ENCODE assay signal across 2 fruit fly cellular contexts in the genomic region with DNA sequence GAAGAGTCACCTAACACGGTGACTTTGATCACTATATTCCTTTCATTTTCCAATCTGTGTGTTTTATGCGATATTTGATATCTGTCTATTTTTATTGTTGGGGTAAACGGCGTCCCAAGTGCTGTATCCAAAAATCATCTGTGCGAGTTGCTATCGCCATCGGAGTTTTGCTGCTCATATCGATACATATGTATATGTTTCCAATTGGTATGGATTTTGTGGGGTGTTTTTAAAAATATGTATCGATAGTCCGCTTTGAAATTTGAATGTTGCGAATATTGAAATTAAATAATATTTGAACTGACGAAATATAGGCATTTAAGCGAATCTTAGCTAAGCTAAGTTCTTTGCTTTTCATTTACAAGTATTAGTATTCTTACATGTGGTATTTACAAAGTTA.
A peak's percentile ranks its signal among the peaks of the same experiment; 100 is the strongest.
TF ChIP-seq lines count a peak whose summit lies in the region.

A gene (minus strand): TSS at position 145 of the 400 bp plus-strand sequence.

- TF ChIP-seq CTCF in whole organism, embryonic (GFP tag; optimal IDR thresholded peaks at IDR 0.05; lab: Kevin White, UChicago): no peak

TF ChIP-seq in whole organism, embryonic, 481 proteins besides CTCF, POLR2A, EP300 and RAD21 (continues in another document):
- peak; percentile 73 for TF ChIP-seq hb (GFP tag; IDR thresholded peaks at IDR 0.05; lab: Robert Waterston, UW; ENCODE audit: partially characterized antibody)
- peak; percentile 68 for TF ChIP-seq Doc3 (GFP tag; IDR thresholded peaks at IDR 0.05; lab: Robert Waterston, UW; ENCODE audit: partially characterized antibody)
- TF ChIP-seq CG2129 (GFP tag; IDR thresholded peaks at IDR 0.05; lab: Robert Waterston, UW; ENCODE audit: partially characterized antibody): peak; percentile 54
- peak; percentile 61 for TF ChIP-seq inv (GFP tag; IDR thresholded peaks at IDR 0.05; lab: Robert Waterston, UW; ENCODE audit: partially characterized antibody)
- TF ChIP-seq MBD-R2 (GFP tag; IDR thresholded peaks at IDR 0.05; lab: Robert Waterston, UW): peak; percentile 31; the same call in 1 of the 2 replicates
- TF ChIP-seq zfh2 (GFP tag; optimal IDR thresholded peaks at IDR 0.05; lab: Kevin White, UChicago): no peak
- no peak for TF ChIP-seq CG9876 (GFP tag; optimal IDR thresholded peaks at IDR 0.05; lab: Kevin White, UChicago)
- peak; percentile 78 for TF ChIP-seq Dll (GFP tag; IDR thresholded peaks at IDR 0.05; lab: Robert Waterston, UW; ENCODE audit: partially characterized antibody)
- TF ChIP-seq tna (GFP tag; IDR thresholded peaks at IDR 0.05; lab: Robert Waterston, UW; ENCODE audit: partially characterized antibody): peak; percentile 68
- TF ChIP-seq BEAF-32 (GFP tag; optimal IDR thresholded peaks at IDR 0.05; lab: Kevin White, UChicago): peak; percentile 67
- TF ChIP-seq Elba2 (GFP tag; optimal IDR thresholded peaks at IDR 0.05; lab: Kevin White, UChicago): peak; percentile 15
- TF ChIP-seq sna (GFP tag; IDR thresholded peaks at IDR 0.05; lab: Robert Waterston, UW; ENCODE audit: partially characterized antibody): peak; percentile 55
- no peak for TF ChIP-seq NC2α (GFP tag; optimal IDR thresholded peaks at IDR 0.05; lab: Kevin White, UChicago)
- peak; percentile 71 for TF ChIP-seq CG16813 (GFP tag; IDR thresholded peaks at IDR 0.05; lab: Robert Waterston, UW; ENCODE audit: partially characterized antibody)
- TF ChIP-seq CG2116 (GFP tag; optimal IDR thresholded peaks at IDR 0.05; lab: Kevin White, UChicago): peak; percentile 79
- TF ChIP-seq Med (GFP tag; lab: Kevin White, UChicago): no peak
- TF ChIP-seq Bgb (GFP tag; IDR thresholded peaks at IDR 0.05; lab: Robert Waterston, UW; ENCODE audit: partially characterized antibody): peak; percentile 85
- no peak for TF ChIP-seq dysf (GFP tag; IDR thresholded peaks at IDR 0.05; lab: Robert Waterston, UW)
- TF ChIP-seq PHDP (tag; optimal IDR thresholded peaks at IDR 0.05; lab: Kevin White, UChicago): no peak
- peak; percentile 84 for TF ChIP-seq bbx (GFP tag; IDR thresholded peaks at IDR 0.05; lab: Robert Waterston, UW; ENCODE audit: partially characterized antibody)
- TF ChIP-seq CG1529 (GFP tag; optimal IDR thresholded peaks at IDR 0.05; lab: Kevin White, UChicago): no peak
- peak; percentile 72; the same call in 1 of the 2 replicates for TF ChIP-seq ato (GFP tag; IDR thresholded peaks at IDR 0.05; lab: Robert Waterston, UW; ENCODE audit: partially characterized antibody)
- TF ChIP-seq row (GFP tag; IDR thresholded peaks at IDR 0.05; lab: Robert Waterston, UW): peak; percentile 9; the same call in 1 of the 3 replicates
- TF ChIP-seq CG6791 (GFP tag; IDR thresholded peaks at IDR 0.05; lab: Robert Waterston, UW; ENCODE audit: partially characterized antibody): peak; percentile 85
- no peak for TF ChIP-seq Asciz (GFP tag; optimal IDR thresholded peaks at IDR 0.05; lab: Kevin White, UChicago)
- TF ChIP-seq knrl (GFP tag; IDR thresholded peaks at IDR 0.05; lab: Robert Waterston, UW; ENCODE audit: partially characterized antibody): peak; percentile 78
- TF ChIP-seq Scr (GFP tag; IDR thresholded peaks at IDR 0.05; lab: Robert Waterston, UW; ENCODE audit: partially characterized antibody): peak; percentile 78
- peak; percentile 57; the same call in 1 of the 3 replicates for TF ChIP-seq zen2 (GFP tag; IDR thresholded peaks at IDR 0.05; lab: Robert Waterston, UW; ENCODE audit: partially characterized antibody)
- peak in 1 of 2 experiments; percentile 47 for TF ChIP-seq crp (GFP tag; optimal IDR thresholded peaks at IDR 0.05; lab: Kevin White, UChicago)
- peak; percentile 68 for TF ChIP-seq CG7963 (GFP tag; IDR thresholded peaks at IDR 0.05; lab: Robert Waterston, UW; ENCODE audit: partially characterized antibody)
- peak; percentile 45 for TF ChIP-seq Dp (GFP tag; optimal IDR thresholded peaks at IDR 0.05; lab: Kevin White, UChicago)
- TF ChIP-seq MESR4 (GFP tag; optimal IDR thresholded peaks at IDR 0.05; lab: Kevin White, UChicago): peak; percentile 17
- peak; percentile 68 for TF ChIP-seq hbn (GFP tag; IDR thresholded peaks at IDR 0.05; lab: Robert Waterston, UW; ENCODE audit: partially characterized antibody)
- peak; percentile 69 for TF ChIP-seq CG3995 (GFP tag; optimal IDR thresholded peaks at IDR 0.05; lab: Kevin White, UChicago)
- peak; percentile 57 for TF ChIP-seq nerfin-2 (GFP tag; IDR thresholded peaks at IDR 0.05; lab: Robert Waterston, UW; ENCODE audit: partially characterized antibody)
- TF ChIP-seq Sry-δ (GFP tag; optimal IDR thresholded peaks at IDR 0.05; lab: Kevin White, UChicago): peak; percentile 54
- peak; percentile 83 for TF ChIP-seq CG13287 (GFP tag; IDR thresholded peaks at IDR 0.05; lab: Robert Waterston, UW; ENCODE audit: partially characterized antibody)

TF ChIP-seq in whole organism, prepupa, 60 proteins besides CTCF, POLR2A, EP300 and RAD21:
- TF ChIP-seq Eip78C (GFP tag; lab: Kevin White, UChicago) (peak; percentile 5), Gug (GFP tag; IDR thresholded peaks at IDR 0.05; lab: Robert Waterston, UW) (no peak), CG8632 (GFP tag; optimal IDR thresholded peaks at IDR 0.05; lab: Kevin White, UChicago) (no peak), Hr39 (GFP tag; optimal IDR thresholded peaks at IDR 0.05; lab: Kevin White, UChicago) (no peak), lz (GFP tag; optimal IDR thresholded peaks at IDR 0.05; lab: Kevin White, UChicago) (no peak), CG7368 (GFP tag; optimal IDR thresholded peaks at IDR 0.05; lab: Kevin White, UChicago) (no peak), dac (GFP tag; optimal IDR thresholded peaks at IDR 0.05; lab: Kevin White, UChicago) (no peak)
TF ChIP-seq in whole organism, prepupa: peak in this region for 1.
